Worm (Caenorhabditis elegans): Measurements from ENCODE around the gene W03F8.6.
"Not testable (repeated sequence)": the region's sequence is repeated elsewhere in the genome, so short reads cannot be mapped to it uniquely, and the experiment has no call there.

ce11 chrIV:5162941-5163340, 23.4 kb downstream of the W03F8.6 start, which contains the start of the genes nspd-3 and C24D10.2:
- TF ChIP-seq him-1, W03F9.2 (tag; optimal IDR thresholded peaks at IDR 0.05): not testable (repeated sequence)

All from whole organism, L4/young adult.